Worm (Caenorhabditis elegans) whole organism, young adult: ENCODE results near the gene copb-2.

Experiments used
- B0035.1 ChIP-seq: sonication (generic microtip); optimal IDR thresholded peaks from 2 replicates; lab custom pipeline; 2016; ENCODE audit warnings: missing genetic modification characterization, mild to moderate bottlenecking, missing compliant biosample characterization, missing genotype, missing genetic modification reagents
- C06A6.2 ChIP-seq: fragments of 200-800 bp; sonication (Bioruptor generic); conservative IDR thresholded peaks from 2 replicates; pipeline ENCODE4 v1.3.6; 2022; ENCODE audit warnings: missing genetic modification characterization, missing compliant biosample characterization
- F10E7.11 ChIP-seq: sonication (generic microtip); optimal IDR thresholded peaks from 2 replicates; lab custom pipeline; 2017; ENCODE audit warnings: mild to moderate bottlenecking, missing genetic modification characterization, moderate library complexity, missing compliant biosample characterization
- F22D6.2 ChIP-seq: sonication (generic microtip); optimal IDR thresholded peaks from 2 replicates; lab custom pipeline; 2016; ENCODE audit warnings: mild to moderate bottlenecking, missing genetic modification characterization, missing compliant biosample characterization
- F37B4.10 ChIP-seq: fragments of 200-800 bp; sonication (Bioruptor generic); IDR thresholded peaks from 2 replicates; pipeline ENCODE4 v1.3.6; 2022; ENCODE audit warnings: missing genetic modification characterization, missing compliant biosample characterization
- F39B2.1 ChIP-seq: fragments of 200-800 bp; sonication (Bioruptor generic); IDR thresholded peaks from 2 replicates; pipeline ENCODE4 v1.3.6; 2022; ENCODE audit warnings: missing genetic modification reagents, missing genetic modification characterization, missing compliant biosample characterization
- F57A8.1 ChIP-seq: fragments of 200-800 bp; sonication (Bioruptor generic); optimal IDR thresholded peaks from 2 replicates; lab custom pipeline; 2018; ENCODE audit warnings: mild to moderate bottlenecking, missing genetic modification characterization, moderate library complexity, missing compliant biosample characterization
- K11D2.4 ChIP-seq: fragments of 200-800 bp; sonication (Bioruptor generic); IDR thresholded peaks from 2 replicates; pipeline ENCODE4 v1.3.6; 2022; ENCODE audit warnings: missing genetic modification reagents, missing genetic modification characterization, missing compliant biosample characterization
- K12H6.12 ChIP-seq: fragments of 200-800 bp; sonication (Bioruptor generic); optimal IDR thresholded peaks from 2 replicates; lab custom pipeline; 2018; ENCODE audit warnings: mild to moderate bottlenecking, missing genetic modification characterization, missing compliant biosample characterization
- T07F8.4 ChIP-seq: sonication (generic microtip); optimal IDR thresholded peaks from 2 replicates; lab custom pipeline; 2016; ENCODE audit warnings: mild to moderate bottlenecking, missing genetic modification characterization, moderate library complexity, missing compliant biosample characterization
- ZK185.1 ChIP-seq: sonication (generic microtip); optimal IDR thresholded peaks from 2 replicates; lab custom pipeline; 2016; ENCODE audit warnings: mild to moderate bottlenecking, missing genetic modification characterization, missing compliant biosample characterization; ENCODE audit not compliant: poor library complexity, severe bottlenecking
- aptf-2 ChIP-seq: fragments of 200-800 bp; sonication (Bioruptor generic); conservative IDR thresholded peaks from 2 replicates; pipeline ENCODE4 v1.3.6; 2022; ENCODE audit warnings: missing genetic modification reagents, missing genetic modification characterization, missing compliant biosample characterization
- attf-5 ChIP-seq: fragments of 200-800 bp; sonication (Bioruptor generic); optimal IDR thresholded peaks from 2 replicates; lab custom pipeline; 2018; ENCODE audit warnings: mild to moderate bottlenecking, missing genetic modification characterization, missing compliant biosample characterization
- bed-1 ChIP-seq: fragments of 200-800 bp; sonication (Bioruptor generic); IDR thresholded peaks from 2 replicates; pipeline ENCODE4 v1.3.6; 2022; ENCODE audit warnings: missing genetic modification reagents, missing genetic modification characterization, missing compliant biosample characterization
- ceh-58 ChIP-seq: fragments of 200-800 bp; sonication (Bioruptor generic); IDR thresholded peaks from 2 replicates; pipeline ENCODE4 v1.3.6; 2022; ENCODE audit warnings: missing genetic modification characterization, missing compliant biosample characterization
- ceh-91 ChIP-seq: fragments of 200-800 bp; sonication (Bioruptor generic); IDR thresholded peaks from 2 replicates; pipeline ENCODE4 v1.3.6; 2022; ENCODE audit warnings: missing genetic modification reagents, missing genetic modification characterization, missing compliant biosample characterization
- chd-7 ChIP-seq: sonication (generic microtip); optimal IDR thresholded peaks from 2 replicates; lab custom pipeline; 2016; ENCODE audit warnings: mild to moderate bottlenecking, missing genetic modification characterization, moderate library complexity, missing compliant biosample characterization
- dox-1 ChIP-seq: fragments of 200-800 bp; sonication (Bioruptor generic); IDR thresholded peaks from 2 replicates; pipeline ENCODE4 v1.3.6; 2022; ENCODE audit warnings: missing genetic modification reagents, missing genetic modification characterization, missing compliant biosample characterization
- dpl-1 ChIP-seq: fragments of 150-350 bp; optimal IDR thresholded peaks from 2 replicates; lab custom pipeline; 2014; ENCODE audit warnings: missing biosample characterization, missing genetic modification reagents, missing genetic modification characterization
- efl-1 ChIP-seq: fragments of 150-350 bp; optimal IDR thresholded peaks from 2 replicates; lab custom pipeline; 2014; ENCODE audit warnings: missing biosample characterization, missing genetic modification reagents, missing genetic modification characterization
- egrh-3 ChIP-seq: fragments of 200-800 bp; sonication (Bioruptor generic); IDR thresholded peaks from 2 replicates; pipeline ENCODE4 v1.3.6; 2022; ENCODE audit warnings: missing genetic modification reagents, missing genetic modification characterization, missing compliant biosample characterization
- ekl-4 ChIP-seq: fragments of 200-800 bp; sonication (Bioruptor generic); IDR thresholded peaks from 2 replicates; pipeline ENCODE4 v1.3.6; 2022; ENCODE audit warnings: missing genetic modification reagents, missing genetic modification characterization, missing compliant biosample characterization
- him-1 ChIP-seq: sonication (generic microtip); optimal IDR thresholded peaks from 2 replicates; lab custom pipeline; 2016; ENCODE audit warnings: missing genotype, missing genetic modification reagents, missing genetic modification characterization, missing compliant biosample characterization
- hmg-1.2 ChIP-seq: fragments of 200-800 bp; sonication (Bioruptor generic); IDR thresholded peaks from 2 replicates; pipeline ENCODE4 v1.3.6; 2022; ENCODE audit warnings: missing genetic modification reagents, missing genetic modification characterization, missing compliant biosample characterization
- hrde-1 ChIP-seq: sonication (generic microtip); optimal IDR thresholded peaks from 2 replicates; lab custom pipeline; 2016; ENCODE audit warnings: missing genetic modification characterization, mild to moderate bottlenecking, missing compliant biosample characterization, moderate library complexity, missing genotype, missing genetic modification reagents, borderline replicate concordance
- lag-1 ChIP-seq: fragments of 200-800 bp; sonication (Bioruptor generic); IDR thresholded peaks from 2 replicates; pipeline ENCODE4 v1.3.6; 2022; ENCODE audit warnings: missing genetic modification reagents, missing genetic modification characterization, missing compliant biosample characterization
- lin-40 ChIP-seq: sonication (generic microtip); optimal IDR thresholded peaks from 2 replicates; lab custom pipeline; 2016; ENCODE audit warnings: missing genetic modification characterization, mild to moderate bottlenecking, missing compliant biosample characterization, missing genotype, missing genetic modification reagents
- lin-54 ChIP-seq: fragments of 200-800 bp; sonication (Bioruptor generic); optimal IDR thresholded peaks from 2 replicates; lab custom pipeline; 2018; ENCODE audit warnings: mild to moderate bottlenecking, missing genetic modification characterization, missing compliant biosample characterization
- lir-1 ChIP-seq: fragments of 200-800 bp; sonication (Bioruptor generic); conservative IDR thresholded peaks from 2 replicates; pipeline ENCODE4 v1.3.6; 2022; ENCODE audit warnings: missing genetic modification reagents, missing genetic modification characterization, missing compliant biosample characterization
- lsy-27 ChIP-seq: sonication (generic microtip); optimal IDR thresholded peaks from 2 replicates; lab custom pipeline; 2017; ENCODE audit warnings: missing genetic modification characterization, mild to moderate bottlenecking, missing compliant biosample characterization, antibody characterized with exemption, missing genotype, borderline replicate concordance; ENCODE audit not compliant: insufficient read depth
- mes-4 ChIP-seq: sonication (generic microtip); optimal IDR thresholded peaks from 2 replicates; lab custom pipeline; 2016; ENCODE audit warnings: missing genotype, missing genetic modification characterization, missing compliant biosample characterization
- mxl-1 ChIP-seq: sonication (generic microtip); optimal IDR thresholded peaks from 2 replicates; lab custom pipeline; 2016; ENCODE audit warnings: missing genetic modification characterization, missing compliant biosample characterization
- nfya-1 ChIP-seq: sonication (generic microtip); optimal IDR thresholded peaks from 2 replicates; lab custom pipeline; 2017; ENCODE audit warnings: antibody characterized with exemption, missing compliant biosample characterization, missing genetic modification characterization, borderline replicate concordance; ENCODE audit not compliant: insufficient read depth
- nfyb-1 ChIP-seq: fragments of 200-800 bp; sonication (Bioruptor generic); IDR thresholded peaks from 2 replicates; pipeline ENCODE4 v1.3.6; 2022; ENCODE audit warnings: missing genetic modification reagents, missing genetic modification characterization, missing compliant biosample characterization
- nhr-120 ChIP-seq: fragments of 200-800 bp; sonication (Bioruptor generic); IDR thresholded peaks from 2 replicates; pipeline ENCODE4 v1.3.6; 2022; ENCODE audit warnings: missing genetic modification characterization, missing compliant biosample characterization
- nhr-179 ChIP-seq: sonication (generic microtip); optimal IDR thresholded peaks from 2 replicates; lab custom pipeline; 2016; ENCODE audit warnings: mild to moderate bottlenecking, missing genetic modification characterization, missing compliant biosample characterization
- nhr-90 ChIP-seq: sonication (generic microtip); optimal IDR thresholded peaks from 2 replicates; lab custom pipeline; 2016; ENCODE audit warnings: missing genotype, mild to moderate bottlenecking, missing genetic modification characterization, missing compliant biosample characterization
- pbrm-1 ChIP-seq: fragments of 200-800 bp; sonication (Bioruptor generic); IDR thresholded peaks from 2 replicates; pipeline ENCODE4 v1.3.6; 2022; ENCODE audit warnings: missing genetic modification reagents, missing genetic modification characterization, missing compliant biosample characterization
- pha-4 ChIP-seq: fragments of 150-350 bp; sonication (generic microtip); optimal IDR thresholded peaks from 2 replicates; lab custom pipeline; 2014; ENCODE audit warnings: missing biosample characterization, missing genetic modification reagents, missing genetic modification characterization
- rpc-1 ChIP-seq, 2 experiments: fragments of 150-350 bp in 1 of 2; sonication (generic microtip) in 1 of 2; optimal IDR thresholded peaks; 2 replicates each; lab custom pipeline; 2014 to 2018; ENCODE audit warnings: missing biosample characterization in 1 of 2, missing genetic modification characterization in 1 of 2, missing genetic modification reagents in 1 of 2, missing genotype in 1 of 2
- sdz-38 ChIP-seq: sonication (generic microtip); optimal IDR thresholded peaks from 2 replicates; lab custom pipeline; 2016; ENCODE audit warnings: missing genotype, missing genetic modification characterization, missing compliant biosample characterization
- sea-2 ChIP-seq: fragments of 200-800 bp; sonication (Bioruptor generic); IDR thresholded peaks from 2 replicates; pipeline ENCODE4 v1.3.6; 2022; ENCODE audit warnings: missing genetic modification characterization, missing compliant biosample characterization
- snpc-1.1 ChIP-seq: sonication (generic microtip); optimal IDR thresholded peaks from 2 replicates; lab custom pipeline; 2017; ENCODE audit warnings: missing genetic modification characterization, mild to moderate bottlenecking, missing compliant biosample characterization, antibody characterized with exemption, moderate library complexity, missing genotype, missing genetic modification reagents; ENCODE audit not compliant: insufficient read depth
- sptf-2 ChIP-seq: fragments of 200-800 bp; sonication (Bioruptor generic); optimal IDR thresholded peaks from 2 replicates; lab custom pipeline; 2018; ENCODE audit warnings: mild to moderate bottlenecking, missing genetic modification characterization, missing compliant biosample characterization
- unc-62 ChIP-seq: fragments of 150-350 bp; optimal IDR thresholded peaks from 2 replicates; lab custom pipeline; 2014; ENCODE audit warnings: missing biosample characterization, missing genetic modification reagents, missing genetic modification characterization
- xnd-1 ChIP-seq: sonication (generic microtip); optimal IDR thresholded peaks from 2 replicates; lab custom pipeline; 2016; ENCODE audit warnings: missing genotype, missing genetic modification reagents, missing genetic modification characterization, missing compliant biosample characterization
- ztf-18 ChIP-seq: sonication (generic microtip); optimal IDR thresholded peaks from 2 replicates; lab custom pipeline; 2016; ENCODE audit warnings: missing genotype, mild to moderate bottlenecking, missing genetic modification characterization, missing compliant biosample characterization
- ztf-25 ChIP-seq: fragments of 200-800 bp; sonication (Bioruptor generic); IDR thresholded peaks from 2 replicates; pipeline ENCODE4 v1.3.6; 2022; ENCODE audit warnings: missing genetic modification reagents, missing genetic modification characterization, missing compliant biosample characterization
- ztf-3 ChIP-seq: fragments of 200-800 bp; sonication (Bioruptor generic); optimal IDR thresholded peaks from 2 replicates; lab custom pipeline; 2018; ENCODE audit warnings: mild to moderate bottlenecking, missing genetic modification characterization, missing compliant biosample characterization

Gene copb-2

DNA sequence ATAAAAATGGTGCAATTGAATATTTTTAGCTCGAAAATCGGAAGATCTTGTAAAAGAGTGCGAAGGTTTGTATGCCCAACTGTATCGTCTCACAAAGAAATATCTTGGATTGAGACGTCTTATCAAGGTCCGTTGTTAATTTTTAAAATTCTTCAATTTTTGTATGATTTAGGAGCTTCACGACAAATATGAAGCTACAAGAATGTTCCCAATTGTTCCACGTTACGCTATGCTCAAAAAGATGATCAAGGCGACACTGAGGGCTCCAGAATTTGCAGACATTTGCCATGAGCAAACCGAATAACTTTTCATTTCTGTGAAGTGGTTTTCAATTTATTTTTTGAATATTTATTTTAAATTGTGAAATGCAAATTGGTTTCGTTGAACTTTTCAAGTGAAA is 20.8 kb upstream of the copb-2 start (continued):
- TF ChIP-seq him-1 (tag; lab: Kevin White, UChicago), result peak; percentile 62
- TF ChIP-seq lag-1 (GFP tag; lab: Robert Waterston, UW), result no peak
- TF ChIP-seq sdz-38 (tag; lab: Kevin White, UChicago), result no peak
- TF ChIP-seq T07F8.4 (tag; lab: Kevin White, UChicago), result no peak
- peak; percentile 27 for TF ChIP-seq lin-54 (GFP tag; lab: Kevin White, UChicago)
- TF ChIP-seq nhr-179 (tag; lab: Kevin White, UChicago), result no peak
- peak; percentile 39 for TF ChIP-seq lin-40 (tag; lab: Kevin White, UChicago)
- no peak for TF ChIP-seq dox-1
- peak; percentile 26 for TF ChIP-seq chd-7 (tag; lab: Kevin White, UChicago)
- TF ChIP-seq pha-4 (tag; lab: Kevin White, UChicago), result no peak
- peak; percentile 41 for TF ChIP-seq snpc-1.1
- TF ChIP-seq mes-4 (tag; lab: Kevin White, UChicago), result no peak
- no peak for TF ChIP-seq F10E7.11 (tag; lab: Kevin White, UChicago)
- TF ChIP-seq B0035.1 (tag; lab: Kevin White, UChicago), result no peak
- no peak for TF ChIP-seq mxl-1
- no peak for TF ChIP-seq ztf-18 (tag; lab: Kevin White, UChicago)
- no peak; the same call in 1 of the 2 replicates for TF ChIP-seq C06A6.2
- TF ChIP-seq K12H6.12, result no peak
- TF ChIP-seq pbrm-1, result peak; percentile 44; the same call in 1 of the 2 replicates
- no peak for TF ChIP-seq F39B2.1 (GFP tag; lab: Robert Waterston, UW)
- peak; percentile 78; the same call in 1 of the 2 replicates for TF ChIP-seq ekl-4 (GFP tag; lab: Robert Waterston, UW)
- no peak for TF ChIP-seq F37B4.10
- TF ChIP-seq aptf-2 (GFP tag; lab: Robert Waterston, UW), result no peak
- TF ChIP-seq sptf-2 (GFP tag; lab: Kevin White, UChicago), result no peak
- TF ChIP-seq unc-62, result no peak
- no peak for TF ChIP-seq hrde-1
- no peak for TF ChIP-seq F22D6.2 (tag; lab: Kevin White, UChicago)
- no peak for TF ChIP-seq bed-1 (GFP tag; lab: Robert Waterston, UW)
- TF ChIP-seq ztf-3 (GFP tag; lab: Kevin White, UChicago), result no peak
- TF ChIP-seq hmg-1.2, result peak; percentile 30; the same call in 1 of the 2 replicates
- no peak for TF ChIP-seq nhr-120
- TF ChIP-seq nfya-1, result no peak
- TF ChIP-seq attf-5 (GFP tag; lab: Kevin White, UChicago), result no peak
- no peak for TF ChIP-seq dpl-1
- no peak for TF ChIP-seq nhr-90 (tag; lab: Kevin White, UChicago)
- TF ChIP-seq xnd-1, result no peak
- TF ChIP-seq nfyb-1 (GFP tag; lab: Robert Waterston, UW), result peak; percentile 77
- TF ChIP-seq F57A8.1 (GFP tag; lab: Kevin White, UChicago), result no peak
- no peak for TF ChIP-seq ztf-25 (GFP tag; lab: Robert Waterston, UW)
- TF ChIP-seq ceh-58, result no peak
- TF ChIP-seq ZK185.1 (tag; lab: Kevin White, UChicago), result peak; percentile 17
- TF ChIP-seq lir-1 (GFP tag; lab: Robert Waterston, UW), result no peak
- TF ChIP-seq sea-2, result no peak
- no peak for TF ChIP-seq rpc-1 (optimal IDR thresholded peaks at IDR 0.05; lab: Kevin White, UChicago)
- TF ChIP-seq rpc-1 (tag; optimal IDR thresholded peaks at IDR 0.05; lab: Kevin White, UChicago), result no peak
- TF ChIP-seq egrh-3, result no peak
- TF ChIP-seq lsy-27 (tag; lab: Kevin White, UChicago), result no peak
- no peak for TF ChIP-seq ceh-91 (GFP tag; lab: Robert Waterston, UW)
- no peak for TF ChIP-seq K11D2.4
- TF ChIP-seq efl-1, result no peak
